Worm (Caenorhabditis elegans) whole organism, L2 larva: ENCODE results near the gene T06A10.107.
"Not testable (repeated sequence)": the region's sequence is repeated elsewhere in the genome, so short reads cannot be mapped to it uniquely, and the experiment has no call there.

Source experiments
- C34F6.9 ChIP-seq: fragments of 150-350 bp; optimal IDR thresholded peaks from 2 replicates; lab custom pipeline; 2014; ENCODE audit warnings: missing biosample characterization, missing genetic modification characterization
- F13H6.1 ChIP-seq: sonication (generic microtip); optimal IDR thresholded peaks from 2 replicates; lab custom pipeline; 2016; ENCODE audit warnings: missing genetic modification characterization, missing compliant biosample characterization
- R02D3.7 ChIP-seq: fragments of 150-350 bp; optimal IDR thresholded peaks from 2 replicates; lab custom pipeline; 2014; ENCODE audit warnings: missing biosample characterization, missing genetic modification characterization
- alr-1 ChIP-seq: fragments of 150-350 bp; optimal IDR thresholded peaks from 2 replicates; lab custom pipeline; 2014; ENCODE audit warnings: missing biosample characterization, missing genetic modification characterization
- ama-1 ChIP-seq: fragments of 150-350 bp; optimal IDR thresholded peaks from 2 replicates; lab custom pipeline; 2018; ENCODE audit warnings: inconsistent platforms
- blmp-1 ChIP-seq: sonication (generic microtip); optimal IDR thresholded peaks from 2 replicates; lab custom pipeline; 2017; ENCODE audit warnings: missing genetic modification characterization, mild to moderate bottlenecking, missing compliant biosample characterization, antibody characterized with exemption, moderate library complexity; ENCODE audit not compliant: insufficient read depth
- ceh-16 ChIP-seq: fragments of 150-350 bp; optimal IDR thresholded peaks from 2 replicates; lab custom pipeline; 2014; ENCODE audit warnings: missing biosample characterization, missing genetic modification characterization
- ceh-82 ChIP-seq: fragments of 150-350 bp; optimal IDR thresholded peaks from 2 replicates; lab custom pipeline; 2014; ENCODE audit warnings: missing biosample characterization, missing genetic modification characterization
- crh-2 ChIP-seq: sonication (generic microtip); optimal IDR thresholded peaks from 2 replicates; lab custom pipeline; 2017; ENCODE audit warnings: missing biosample characterization, missing genetic modification characterization
- dmd-4 ChIP-seq: sonication (generic microtip); optimal IDR thresholded peaks from 2 replicates; lab custom pipeline; 2017; ENCODE audit warnings: missing biosample characterization, missing genetic modification characterization
- egl-27 ChIP-seq: sonication (generic microtip); optimal IDR thresholded peaks from 3 replicates; lab custom pipeline; 2017; ENCODE audit warnings: missing biosample characterization, missing genetic modification reagents, missing genetic modification characterization
- elt-3 ChIP-seq: sonication (generic microtip); optimal IDR thresholded peaks from 2 replicates; lab custom pipeline; 2017; ENCODE audit warnings: missing biosample characterization, missing genetic modification characterization
- fos-1 ChIP-seq: fragments of 150-350 bp; optimal IDR thresholded peaks from 2 replicates; lab custom pipeline; 2014; ENCODE audit warnings: missing biosample characterization, missing genetic modification characterization
- lin-13 ChIP-seq: fragments of 150-350 bp; optimal IDR thresholded peaks from 2 replicates; lab custom pipeline; 2014; ENCODE audit warnings: missing biosample characterization, missing genetic modification reagents, missing genetic modification characterization
- mab-5 ChIP-seq: fragments of 150-350 bp; optimal IDR thresholded peaks from 2 replicates; lab custom pipeline; 2014; ENCODE audit warnings: missing biosample characterization, missing genetic modification characterization
- mbf-1 ChIP-seq: sonication (generic microtip); optimal IDR thresholded peaks from 2 replicates; lab custom pipeline; 2017; ENCODE audit warnings: missing biosample characterization, missing genetic modification characterization
- nhr-10 ChIP-seq: sonication (generic microtip); optimal IDR thresholded peaks from 2 replicates; lab custom pipeline; 2017; ENCODE audit warnings: missing biosample characterization, missing genetic modification characterization
- nhr-11 ChIP-seq: fragments of 150-350 bp; optimal IDR thresholded peaks from 2 replicates; lab custom pipeline; 2014; ENCODE audit warnings: missing biosample characterization, missing genetic modification characterization
- nhr-21 ChIP-seq: fragments of 150-350 bp; optimal IDR thresholded peaks from 2 replicates; lab custom pipeline; 2014; ENCODE audit warnings: missing biosample characterization, missing genetic modification characterization
- nhr-237 ChIP-seq: fragments of 150-350 bp; optimal IDR thresholded peaks from 2 replicates; lab custom pipeline; 2014; ENCODE audit warnings: missing biosample characterization, missing genetic modification characterization
- nhr-6 ChIP-seq: fragments of 150-350 bp; optimal IDR thresholded peaks from 2 replicates; lab custom pipeline; 2014; ENCODE audit warnings: missing biosample characterization, missing genetic modification characterization
- nhr-77 ChIP-seq: fragments of 150-350 bp; optimal IDR thresholded peaks from 2 replicates; lab custom pipeline; 2014; ENCODE audit warnings: missing biosample characterization, missing genetic modification characterization
- peb-1 ChIP-seq: fragments of 150-350 bp; optimal IDR thresholded peaks from 2 replicates; lab custom pipeline; 2014; ENCODE audit warnings: missing biosample characterization, missing genetic modification characterization
- sem-4 ChIP-seq: fragments of 150-350 bp; optimal IDR thresholded peaks from 2 replicates; lab custom pipeline; 2014; ENCODE audit warnings: missing biosample characterization, missing genetic modification reagents, missing genetic modification characterization
- skn-1 ChIP-seq: sonication (generic microtip); optimal IDR thresholded peaks from 2 replicates; lab custom pipeline; 2017; ENCODE audit warnings: missing biosample characterization, missing genetic modification characterization
- sma-9 ChIP-seq, 2 experiments: fragments of 150-350 bp in 1 of 2; sonication (generic microtip) in 1 of 2; optimal IDR thresholded peaks; 2 replicates each; lab custom pipeline; 2014 to 2016; ENCODE audit warnings: missing genetic modification characterization in 2 of 2, mild to moderate bottlenecking in 1 of 2, missing biosample characterization in 1 of 2, missing compliant biosample characterization in 1 of 2, missing genetic modification reagents in 1 of 2, moderate library complexity in 1 of 2
- unc-39 ChIP-seq: fragments of 150-350 bp; optimal IDR thresholded peaks from 2 replicates; lab custom pipeline; 2014; ENCODE audit warnings: missing biosample characterization, missing genetic modification characterization
- unc-55 ChIP-seq: fragments of 150-350 bp; sonication (generic microtip); optimal IDR thresholded peaks from 3 replicates; lab custom pipeline; 2014; ENCODE audit warnings: missing biosample characterization, missing genetic modification reagents, missing genetic modification characterization
- ztf-11 ChIP-seq: sonication (generic microtip); optimal IDR thresholded peaks from 2 replicates; lab custom pipeline; 2017; ENCODE audit warnings: missing biosample characterization, missing genetic modification characterization
- ztf-4 ChIP-seq: fragments of 150-350 bp; optimal IDR thresholded peaks from 2 replicates; lab custom pipeline; 2014; ENCODE audit warnings: missing biosample characterization, missing genetic modification characterization

Gene T06A10.107

ce11 chrIV:16868900-16869299 lies 1.6 kb downstream of the T06A10.107 start, which contains the start of gene T06A10.106:
TSS of gene T06A10.106 (minus strand) at chrIV:16869000.
- TF ChIP-seq peb-1 (tag; lab: Kevin White, UChicago): no peak
- no peak for TF ChIP-seq nhr-10 (tag; lab: Kevin White, UChicago)
- TF ChIP-seq ama-1 (lab: Kevin White, UChicago): no peak
- TF ChIP-seq nhr-21: no peak
- no peak for TF ChIP-seq R02D3.7 (tag; lab: Kevin White, UChicago)
- TF ChIP-seq mab-5: no peak
- TF ChIP-seq lin-13: no peak
- TF ChIP-seq crh-2: no peak
- no peak for TF ChIP-seq mbf-1
- TF ChIP-seq dmd-4 (tag; lab: Kevin White, UChicago): no peak
- TF ChIP-seq alr-1 (tag; lab: Kevin White, UChicago): no peak
- no peak for TF ChIP-seq sma-9 (GFP tag; optimal IDR thresholded peaks at IDR 0.05; lab: Kevin White, UChicago)
- TF ChIP-seq sma-9 (tag; optimal IDR thresholded peaks at IDR 0.05; lab: Kevin White, UChicago): no peak
- TF ChIP-seq ceh-82 (tag; lab: Kevin White, UChicago): no peak
- TF ChIP-seq nhr-6 (tag; lab: Kevin White, UChicago): no peak

ce11 chrIV:16888580-16888979 lies 21.3 kb downstream of the T06A10.107 start:
- TF ChIP-seq C34F6.9 (tag; lab: Kevin White, UChicago) (no peak), nhr-21 (no peak), egl-27 (tag; lab: Kevin White, UChicago) (no peak), mbf-1 (no peak), F13H6.1 (tag; lab: Kevin White, UChicago) (no peak)

- not testable (repeated sequence) for TF ChIP-seq ztf-4 (tag; lab: Kevin White, UChicago); ceh-16 (tag; lab: Kevin White, UChicago); ama-1 (lab: Kevin White, UChicago)
Observed at ce11 chrIV:16895288-16895687, 28.0 kb downstream of the T06A10.107 start, which contains the start of gene T06A10.2. TSS of gene T06A10.2 (plus strand) at chrIV:16895588.

- TF ChIP-seq sem-4 (no peak), dmd-4 (tag; lab: Kevin White, UChicago) (no peak), skn-1 (tag; lab: Kevin White, UChicago) (no peak), peb-1 (tag; lab: Kevin White, UChicago) (no peak), unc-55 (no peak), nhr-11 (no peak), mab-5 (no peak), lin-13 (no peak), ama-1 (lab: Kevin White, UChicago) (no peak), C34F6.9 (tag; lab: Kevin White, UChicago) (no peak), blmp-1 (tag; lab: Kevin White, UChicago) (no peak), crh-2 (no peak), ztf-11 (no peak), nhr-237 (no peak), alr-1 (tag; lab: Kevin White, UChicago) (no peak), fos-1 (no peak)
Observed at ce11 chrIV:16898205-16898604, 30.9 kb downstream of the T06A10.107 start.

- no peak for TF ChIP-seq peb-1 (tag; lab: Kevin White, UChicago)
- TF ChIP-seq elt-3: no peak
- TF ChIP-seq nhr-237: no peak
- TF ChIP-seq nhr-77 (tag; lab: Kevin White, UChicago): no peak
- no peak for TF ChIP-seq unc-39 (tag; lab: Kevin White, UChicago)
- TF ChIP-seq nhr-21: no peak
- TF ChIP-seq ama-1 (lab: Kevin White, UChicago): no peak
- no peak for TF ChIP-seq ztf-4 (tag; lab: Kevin White, UChicago)
- no peak for TF ChIP-seq unc-55
Observed at ce11 chrIV:16915751-16916150, 48.4 kb downstream of the T06A10.107 start, which contains the start of gene Y116A8C.3. TSS of gene Y116A8C.3 (plus strand) at chrIV:16916051.
